Worm (Caenorhabditis elegans) whole organism, L2 larva: ENCODE results near the gene M04G7.1.

Experiments used
- ama-1 ChIP-seq: fragments of 150-350 bp; optimal IDR thresholded peaks from 2 replicates; lab custom pipeline; 2018; ENCODE audit warnings: inconsistent platforms
- ceh-82 ChIP-seq: fragments of 150-350 bp; optimal IDR thresholded peaks from 2 replicates; lab custom pipeline; 2014; ENCODE audit warnings: missing biosample characterization, missing genetic modification characterization
- crh-2 ChIP-seq: sonication (generic microtip); optimal IDR thresholded peaks from 2 replicates; lab custom pipeline; 2017; ENCODE audit warnings: missing biosample characterization, missing genetic modification characterization
- egl-27 ChIP-seq: sonication (generic microtip); optimal IDR thresholded peaks from 3 replicates; lab custom pipeline; 2017; ENCODE audit warnings: missing biosample characterization, missing genetic modification reagents, missing genetic modification characterization
- elt-1 ChIP-seq: fragments of 150-350 bp; optimal IDR thresholded peaks from 2 replicates; lab custom pipeline; 2014; ENCODE audit warnings: missing biosample characterization, missing genetic modification characterization
- mdl-1 ChIP-seq, 2 experiments: fragments of 150-350 bp in 1 of 2; sonication (generic microtip) in 1 of 2; optimal IDR thresholded peaks; 2 replicates each; lab custom pipeline; 2017; ENCODE audit warnings: missing biosample characterization in 2 of 2, missing genetic modification characterization in 2 of 2
- nhr-237 ChIP-seq: fragments of 150-350 bp; optimal IDR thresholded peaks from 2 replicates; lab custom pipeline; 2014; ENCODE audit warnings: missing biosample characterization, missing genetic modification characterization
- skn-1 ChIP-seq: sonication (generic microtip); optimal IDR thresholded peaks from 2 replicates; lab custom pipeline; 2017; ENCODE audit warnings: missing biosample characterization, missing genetic modification characterization
- sma-9 ChIP-seq, 2 experiments: fragments of 150-350 bp in 1 of 2; sonication (generic microtip) in 1 of 2; optimal IDR thresholded peaks; 2 replicates each; lab custom pipeline; 2014 to 2016; ENCODE audit warnings: missing genetic modification characterization in 2 of 2, mild to moderate bottlenecking in 1 of 2, missing biosample characterization in 1 of 2, missing compliant biosample characterization in 1 of 2, missing genetic modification reagents in 1 of 2, moderate library complexity in 1 of 2
- unc-39 ChIP-seq: fragments of 150-350 bp; optimal IDR thresholded peaks from 2 replicates; lab custom pipeline; 2014; ENCODE audit warnings: missing biosample characterization, missing genetic modification characterization
- zag-1 ChIP-seq: fragments of 150-350 bp; optimal IDR thresholded peaks from 2 replicates; lab custom pipeline; 2014; ENCODE audit warnings: missing biosample characterization, missing genetic modification characterization
- ztf-11 ChIP-seq: sonication (generic microtip); optimal IDR thresholded peaks from 2 replicates; lab custom pipeline; 2017; ENCODE audit warnings: missing biosample characterization, missing genetic modification characterization

DNA sequence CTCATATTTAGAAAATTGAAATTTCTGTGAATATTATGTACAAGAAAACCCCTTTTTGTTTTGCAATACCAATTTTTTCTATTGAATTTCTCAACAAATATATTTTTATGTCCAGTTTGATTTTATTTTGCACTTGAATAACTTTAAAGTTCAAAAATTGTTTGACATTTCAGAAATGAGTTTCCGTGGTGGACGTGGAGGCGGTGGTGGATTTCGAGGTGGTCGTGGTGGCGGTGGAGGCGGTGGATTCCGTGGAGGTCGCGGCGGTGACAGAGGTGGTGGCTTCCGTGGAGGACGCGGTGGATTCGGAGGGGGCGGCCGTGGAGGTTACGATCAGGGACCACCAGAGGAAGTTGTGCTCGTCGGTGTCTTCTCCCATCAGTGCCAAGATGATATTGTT, 29.6 kb upstream of the M04G7.1 start, which contains the start of gene garr-1:
- TF ChIP-seq sma-9 (GFP tag; optimal IDR thresholded peaks at IDR 0.05; lab: Kevin White, UChicago): no peak
- TF ChIP-seq sma-9 (tag; optimal IDR thresholded peaks at IDR 0.05; lab: Kevin White, UChicago): no peak
- no peak for TF ChIP-seq mdl-1 (tag; optimal IDR thresholded peaks at IDR 0.05; lab: Kevin White, UChicago)
- no peak for TF ChIP-seq crh-2 (tag; lab: Kevin White, UChicago)
- no peak for TF ChIP-seq ama-1
- no peak for TF ChIP-seq skn-1 (tag; lab: Kevin White, UChicago)
- TF ChIP-seq ceh-82 (tag; lab: Kevin White, UChicago): no peak
- TF ChIP-seq egl-27: no peak
- TF ChIP-seq elt-1 (tag; lab: Kevin White, UChicago): no peak
- no peak for TF ChIP-seq nhr-237
- TF ChIP-seq unc-39 (tag; lab: Kevin White, UChicago): no peak
- TF ChIP-seq zag-1 (tag; lab: Kevin White, UChicago): no peak
- TF ChIP-seq ztf-11: no peak
